Fruit fly (Drosophila melanogaster) whole organism, embryonic: ENCODE results near the gene yellow-f.

Source experiments
- ATbp ChIP-seq: fragments of 200-800 bp; sonication (Bioruptor generic); optimal IDR thresholded peaks from 2 replicates; lab custom pipeline; 2017; ENCODE audit warnings: missing biosample characterization, mild to moderate bottlenecking, missing genetic modification characterization, missing genetic modification reagents
- Adf1 ChIP-seq: fragments of 200-800 bp; sonication (Bioruptor generic); IDR thresholded peaks from 2 replicates; pipeline ENCODE4 v1.3.6; 2022; ENCODE audit warnings: missing biosample characterization, missing genetic modification characterization
- Atf3 ChIP-seq: fragments of 200-800 bp; sonication (Bioruptor generic); optimal IDR thresholded peaks from 3 replicates; lab custom pipeline; 2016; ENCODE audit warnings: missing biosample characterization, missing genetic modification characterization
- CG13424 ChIP-seq: fragments of 200-800 bp; sonication (Bioruptor generic); optimal IDR thresholded peaks from 2 replicates; lab custom pipeline; 2019; ENCODE audit warnings: missing biosample characterization, mild to moderate bottlenecking, missing genetic modification characterization, moderate library complexity
- CG14965 ChIP-seq: fragments of 200-800 bp; sonication (Bioruptor generic); optimal IDR thresholded peaks from 2 replicates; lab custom pipeline; 2016; ENCODE audit warnings: missing biosample characterization, missing genetic modification characterization, borderline replicate concordance
- CG15696 ChIP-seq: fragments of 200-800 bp; sonication (Bioruptor generic); optimal IDR thresholded peaks from 2 replicates; lab custom pipeline; 2019; ENCODE audit warnings: missing biosample characterization, mild to moderate bottlenecking, missing genetic modification characterization, moderate library complexity
- CG17912 ChIP-seq: fragments of 200-800 bp; sonication (Bioruptor generic); optimal IDR thresholded peaks from 2 replicates; lab custom pipeline; 2018; ENCODE audit warnings: missing biosample characterization, mild to moderate bottlenecking, missing genetic modification characterization
- CG1832 ChIP-seq: fragments of 200-800 bp; sonication (Bioruptor generic); optimal IDR thresholded peaks from 2 replicates; lab custom pipeline; 2017; ENCODE audit warnings: missing biosample characterization, mild to moderate bottlenecking, missing genetic modification characterization, inconsistent platforms
- CG18599 ChIP-seq: fragments of 200-800 bp; sonication (Bioruptor generic); optimal IDR thresholded peaks from 3 replicates; lab custom pipeline; 2017; ENCODE audit warnings: missing biosample characterization, missing genetic modification characterization, mild to moderate bottlenecking, moderate library complexity, missing genetic modification reagents
- CG18764 ChIP-seq: fragments of 200-800 bp; sonication (Bioruptor generic); optimal IDR thresholded peaks from 3 replicates; lab custom pipeline; 2016; ENCODE audit warnings: missing biosample characterization, missing genetic modification characterization
- CG30020 ChIP-seq: fragments of 200-800 bp; optimal IDR thresholded peaks from 2 replicates; lab custom pipeline; 2019; ENCODE audit warnings: missing biosample characterization, mild to moderate bottlenecking, missing genetic modification characterization, moderate library complexity
- CG31441 ChIP-seq: fragments of 200-800 bp; sonication (Bioruptor generic); IDR thresholded peaks from 2 replicates; pipeline ENCODE4 v1.3.6; 2022; ENCODE audit warnings: missing biosample characterization, missing genetic modification characterization
- CG3995 ChIP-seq: fragments of 200-800 bp; sonication (Bioruptor generic); optimal IDR thresholded peaks from 3 replicates; lab custom pipeline; 2016; ENCODE audit warnings: missing biosample characterization, missing genetic modification characterization
- CG4730 ChIP-seq: fragments of 200-800 bp; sonication (Bioruptor generic); IDR thresholded peaks from 2 replicates; pipeline ENCODE4 v1.3.6; 2022; ENCODE audit warnings: missing biosample characterization, missing genetic modification characterization
- CG7372 ChIP-seq: fragments of 200-800 bp; sonication (Bioruptor generic); IDR thresholded peaks from 2 replicates; pipeline ENCODE4 v1.3.6; 2022; ENCODE audit warnings: missing biosample characterization, missing genetic modification characterization
- CG7745 ChIP-seq: fragments of 200-800 bp; sonication (Bioruptor generic); optimal IDR thresholded peaks from 2 replicates; lab custom pipeline; 2018; ENCODE audit warnings: missing biosample characterization, mild to moderate bottlenecking, missing genetic modification characterization, moderate library complexity
- CG8388 ChIP-seq: fragments of 200-800 bp; sonication (Bioruptor generic); optimal IDR thresholded peaks from 2 replicates; lab custom pipeline; 2019; ENCODE audit warnings: missing biosample characterization, mild to moderate bottlenecking, missing genetic modification characterization, moderate library complexity
- CG9215 ChIP-seq: fragments of 200-800 bp; sonication (Bioruptor generic); IDR thresholded peaks from 2 replicates; pipeline ENCODE4 v1.3.6; 2022; ENCODE audit warnings: missing biosample characterization, missing genetic modification characterization
- CG9609 ChIP-seq: fragments of 200-800 bp; sonication (Bioruptor generic); optimal IDR thresholded peaks from 3 replicates; lab custom pipeline; 2016; ENCODE audit warnings: missing biosample characterization, missing genetic modification characterization
- E2f1 ChIP-seq: fragments of 200-800 bp; sonication (Bioruptor generic); IDR thresholded peaks from 2 replicates; pipeline ENCODE4 v1.3.6; 2022; ENCODE audit warnings: missing biosample characterization, missing genetic modification characterization
- Eip74EF ChIP-seq, 2 experiments: fragments of 200-800 bp in 1 of 2; fragments of >200 bp in 1 of 2; sonication (Bioruptor generic) in 1 of 2; optimal IDR thresholded peaks; 2 replicates each; lab custom pipeline; 2017 to 2019; ENCODE audit warnings: missing biosample characterization in 2 of 2, missing genetic modification characterization in 2 of 2, mild to moderate bottlenecking in 1 of 2, moderate library complexity in 1 of 2
- Ets97D ChIP-seq: fragments of 200-800 bp; sonication (Bioruptor generic); optimal IDR thresholded peaks from 3 replicates; lab custom pipeline; 2016; ENCODE audit warnings: missing biosample characterization, missing genetic modification characterization
- Hmr ChIP-seq: fragments of 200-800 bp; sonication (Bioruptor generic); optimal IDR thresholded peaks from 3 replicates; lab custom pipeline; 2017; ENCODE audit warnings: mild to moderate bottlenecking, missing biosample characterization, missing genetic modification reagents, missing genetic modification characterization
- Lim3 ChIP-seq: fragments of 200-800 bp; sonication (Bioruptor generic); IDR thresholded peaks from 2 replicates; pipeline ENCODE4 v1.3.6; 2022; ENCODE audit warnings: missing biosample characterization, missing genetic modification characterization
- Lpt ChIP-seq: fragments of >200 bp; optimal IDR thresholded peaks from 2 replicates; lab custom pipeline; 2018; ENCODE audit warnings: missing biosample characterization, missing genetic modification characterization
- MESR4 ChIP-seq: fragments of 200-800 bp; sonication (Bioruptor generic); optimal IDR thresholded peaks from 2 replicates; lab custom pipeline; 2018; ENCODE audit warnings: missing biosample characterization, mild to moderate bottlenecking, missing genetic modification characterization, moderate library complexity
- NK7.1 ChIP-seq: fragments of 200-800 bp; sonication (Bioruptor generic); optimal IDR thresholded peaks from 3 replicates; lab custom pipeline; 2016; ENCODE audit warnings: missing biosample characterization, missing genetic modification characterization
- Optix ChIP-seq: fragments of 200-800 bp; sonication (Bioruptor generic); IDR thresholded peaks from 3 replicates; pipeline ENCODE4 v1.3.6; 2022; ENCODE audit warnings: missing biosample characterization, missing genetic modification characterization
- Sry-β ChIP-seq: fragments of 200-800 bp; sonication (Bioruptor generic); optimal IDR thresholded peaks from 2 replicates; lab custom pipeline; 2018; ENCODE audit warnings: missing biosample characterization, mild to moderate bottlenecking, missing genetic modification characterization, moderate library complexity
- Usf ChIP-seq: fragments of 200-800 bp; sonication (Bioruptor generic); optimal IDR thresholded peaks from 2 replicates; lab custom pipeline; 2017; ENCODE audit warnings: missing genotype, missing biosample characterization, missing genetic modification characterization
- YL-1 ChIP-seq: fragments of 200-800 bp; sonication (Bioruptor generic); optimal IDR thresholded peaks from 3 replicates; lab custom pipeline; 2017; ENCODE audit warnings: missing biosample characterization, mild to moderate bottlenecking, missing genetic modification characterization
- al ChIP-seq: fragments of 200-800 bp; sonication (Bioruptor generic); IDR thresholded peaks from 2 replicates; pipeline ENCODE4 v1.3.6; 2022; ENCODE audit warnings: missing biosample characterization, missing genetic modification characterization
- br ChIP-seq: fragments of >200 bp; optimal IDR thresholded peaks from 2 replicates; lab custom pipeline; 2017
- btn ChIP-seq: fragments of 200-800 bp; sonication (Bioruptor generic); optimal IDR thresholded peaks from 2 replicates; lab custom pipeline; 2016; ENCODE audit warnings: missing biosample characterization, missing genetic modification characterization
- caup ChIP-seq: fragments of 200-800 bp; sonication (Bioruptor generic); optimal IDR thresholded peaks from 3 replicates; lab custom pipeline; 2017; ENCODE audit warnings: missing biosample characterization, mild to moderate bottlenecking, missing genetic modification characterization, moderate library complexity; ENCODE audit not compliant: severe bottlenecking
- chm ChIP-seq: fragments of 200-800 bp; sonication (Bioruptor generic); IDR thresholded peaks from 2 replicates; pipeline ENCODE4 v1.3.6; 2022; ENCODE audit warnings: missing biosample characterization, missing genetic modification characterization
- crc ChIP-seq: fragments of 200-800 bp; sonication (Bioruptor generic); optimal IDR thresholded peaks from 2 replicates; lab custom pipeline; 2016; ENCODE audit warnings: missing biosample characterization, missing genetic modification characterization
- crol ChIP-seq: fragments of 200-800 bp; sonication (Bioruptor generic); IDR thresholded peaks from 2 replicates; pipeline ENCODE4 v1.3.6; 2022; ENCODE audit warnings: missing biosample characterization, missing genetic modification characterization
- cwo ChIP-seq: fragments of 200-800 bp; sonication (Bioruptor generic); optimal IDR thresholded peaks from 3 replicates; lab custom pipeline; 2017; ENCODE audit warnings: missing biosample characterization, missing genetic modification characterization, mild to moderate bottlenecking, moderate library complexity, missing genetic modification reagents
- danr ChIP-seq: fragments of 200-800 bp; sonication (Bioruptor generic); IDR thresholded peaks from 2 replicates; pipeline ENCODE4 v1.3.6; 2022; ENCODE audit warnings: missing biosample characterization, missing genetic modification characterization
- dmrt11E ChIP-seq: fragments of 200-800 bp; sonication (Bioruptor generic); optimal IDR thresholded peaks from 3 replicates; lab custom pipeline; 2018; ENCODE audit warnings: missing biosample characterization, mild to moderate bottlenecking, missing genetic modification characterization, moderate library complexity
- fd64A ChIP-seq: fragments of 200-800 bp; sonication (Bioruptor generic); optimal IDR thresholded peaks from 3 replicates; lab custom pipeline; 2018; ENCODE audit warnings: missing biosample characterization, mild to moderate bottlenecking, missing genetic modification characterization
- ken ChIP-seq: fragments of 200-800 bp; sonication (Bioruptor generic); IDR thresholded peaks from 3 replicates; pipeline ENCODE4 v1.3.6; 2022; ENCODE audit warnings: missing biosample characterization, missing genetic modification characterization
- nerfin-1 ChIP-seq: fragments of 200-800 bp; sonication (Bioruptor generic); optimal IDR thresholded peaks from 3 replicates; lab custom pipeline; 2019; ENCODE audit warnings: missing biosample characterization, mild to moderate bottlenecking, missing genetic modification characterization, moderate library complexity
- onecut ChIP-seq: fragments of 200-800 bp; sonication (Bioruptor generic); IDR thresholded peaks from 2 replicates; pipeline ENCODE4 v1.3.6; 2022; ENCODE audit warnings: missing biosample characterization, missing genetic modification characterization
- org-1 ChIP-seq: fragments of 200-800 bp; sonication (Bioruptor generic); optimal IDR thresholded peaks from 2 replicates; lab custom pipeline; 2017; ENCODE audit warnings: missing biosample characterization, missing genetic modification characterization
- otp ChIP-seq: fragments of 200-800 bp; sonication (Bioruptor generic); IDR thresholded peaks from 3 replicates; pipeline ENCODE4, ENCODE4 v1.3.6; 2022; ENCODE audit warnings: missing biosample characterization, missing genetic modification characterization
- sima ChIP-seq: fragments of 200-800 bp; sonication (Bioruptor generic); optimal IDR thresholded peaks from 2 replicates; lab custom pipeline; 2016; ENCODE audit warnings: missing biosample characterization, missing genetic modification characterization
- so ChIP-seq: fragments of 200-800 bp; sonication (Bioruptor generic); IDR thresholded peaks from 3 replicates; pipeline ENCODE4 v1.3.6; 2022; ENCODE audit warnings: missing biosample characterization, missing genetic modification characterization
- sr ChIP-seq: fragments of 200-800 bp; sonication (Bioruptor generic); IDR thresholded peaks from 3 replicates; pipeline ENCODE4 v1.3.6; 2022; ENCODE audit warnings: missing biosample characterization, missing genetic modification characterization
- twi ChIP-seq: fragments of 200-800 bp; optimal IDR thresholded peaks from 2 replicates; lab custom pipeline; 2019; ENCODE audit warnings: missing biosample characterization, mild to moderate bottlenecking, missing genetic modification characterization, moderate library complexity

yellow-f gene

DNA sequence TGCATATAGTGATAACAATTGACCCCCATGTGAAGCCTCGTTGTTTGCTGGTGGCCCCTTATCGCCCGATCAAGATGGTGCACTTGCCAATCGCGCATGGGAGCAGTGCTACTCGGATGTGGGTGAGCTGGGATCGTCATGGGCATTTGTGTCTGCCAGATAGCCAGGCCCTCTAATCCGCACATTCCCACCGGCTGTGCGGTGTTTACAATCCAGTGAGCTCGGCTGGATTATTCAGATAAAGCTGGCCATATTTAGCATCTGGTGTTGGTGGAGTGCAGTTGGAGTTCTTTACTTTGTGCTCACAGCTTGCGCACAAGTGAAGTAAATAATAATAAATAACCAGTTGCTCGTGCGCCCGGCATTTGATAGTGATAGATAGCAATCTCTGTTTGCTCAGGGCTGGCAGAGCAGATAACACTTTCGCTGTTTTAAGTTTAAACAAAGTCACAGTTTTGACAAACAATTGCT is 40.0 kb upstream of the yellow-f start (continued):
- TF ChIP-seq CG30020 (tag; lab: Kevin White, UChicago) (no peak), NK7.1 (GFP tag; lab: Kevin White, UChicago) (no peak), MESR4 (no peak), CG9609 (GFP tag; lab: Kevin White, UChicago) (no peak), CG17912 (GFP tag; lab: Kevin White, UChicago) (peak; percentile 31), crol (no peak), danr (GFP tag; lab: Robert Waterston, UW) (no peak), CG13424 (peak; percentile 34), CG18599 (peak; percentile 68), Eip74EF (GFP tag; optimal IDR thresholded peaks at IDR 0.05; lab: Kevin White, UChicago) (no peak), CG9215 (GFP tag; lab: Robert Waterston, UW) (no peak), al (GFP tag; lab: Robert Waterston, UW) (no peak), Usf (no peak), crc (no peak), cwo (GFP tag; lab: Kevin White, UChicago) (peak; percentile 73), CG1832 (GFP tag; lab: Kevin White, UChicago) (no peak), CG3995 (GFP tag; lab: Kevin White, UChicago) (peak; percentile 93), CG7372 (GFP tag; lab: Robert Waterston, UW) (no peak), CG15696 (tag; lab: Kevin White, UChicago) (peak; percentile 39), Atf3 (GFP tag; lab: Kevin White, UChicago) (no peak), Lpt (GFP tag; lab: Kevin White, UChicago) (no peak), so (GFP tag; lab: Robert Waterston, UW) (peak; percentile 40; the same call in 1 of the 3 replicates), otp (GFP tag; lab: Robert Waterston, UW) (peak; percentile 30; the same call in 1 of the 3 replicates), chm (GFP tag; lab: Robert Waterston, UW) (peak; percentile 33; the same call in 1 of the 2 replicates), sr (0 out of 3 replicates have a peak, but pooled peaks have one; percentile 32), YL-1 (peak; percentile 16), Lim3 (GFP tag; lab: Robert Waterston, UW) (no peak), Hmr (GFP tag; lab: Kevin White, UChicago) (peak; percentile 56), CG7745 (tag; lab: Kevin White, UChicago) (no peak), CG18764 (GFP tag; lab: Kevin White, UChicago) (peak; percentile 42), dmrt11E (tag; lab: Kevin White, UChicago) (peak; percentile 20), Adf1 (GFP tag; lab: Robert Waterston, UW) (no peak), sima (GFP tag; lab: Kevin White, UChicago) (no peak), twi (tag; lab: Kevin White, UChicago) (peak; percentile 67), nerfin-1 (tag; lab: Kevin White, UChicago) (peak; percentile 50), br (no peak), ATbp (peak; percentile 82), CG4730 (no peak), E2f1 (GFP tag; lab: Robert Waterston, UW) (no peak), org-1 (GFP tag; lab: Kevin White, UChicago) (peak; percentile 39), Sry-β (GFP tag; lab: Kevin White, UChicago) (peak; percentile 26), CG31441 (GFP tag; lab: Robert Waterston, UW) (no peak; the same call in 1 of the 2 replicates), ken (0 out of 3 replicates have a peak, but pooled peaks have one; percentile 39), fd64A (GFP tag; lab: Kevin White, UChicago) (peak; percentile 78), onecut (peak; percentile 36; the same call in 1 of the 2 replicates), caup (GFP tag; lab: Kevin White, UChicago) (peak; percentile 52), CG14965 (GFP tag; lab: Kevin White, UChicago) (no peak), Optix (peak; percentile 44; the same call in 1 of the 3 replicates), Ets97D (GFP tag; lab: Kevin White, UChicago) (peak; percentile 20), CG8388 (peak; percentile 3), btn (no peak)
